Fruit fly (Drosophila melanogaster) whole organism, embryonic: Measurements from ENCODE around the gene mbc.

Experiments used
- C15 ChIP-seq: fragments of 200-800 bp; sonication (Bioruptor generic); IDR thresholded peaks from 3 replicates; pipeline ENCODE4 v1.3.6; 2022; ENCODE audit warnings: missing biosample characterization, missing genetic modification characterization
- CG10147 ChIP-seq: fragments of 200-800 bp; sonication (Bioruptor generic); optimal IDR thresholded peaks from 2 replicates; lab custom pipeline; 2019; ENCODE audit warnings: missing biosample characterization, mild to moderate bottlenecking, missing genetic modification characterization, moderate library complexity
- CG10274 ChIP-seq: fragments of 200-800 bp; sonication (Bioruptor generic); optimal IDR thresholded peaks from 3 replicates; lab custom pipeline; 2017; ENCODE audit warnings: missing biosample characterization, mild to moderate bottlenecking, missing genetic modification characterization
- CG10366 ChIP-seq: fragments of 200-800 bp; sonication (Bioruptor generic); IDR thresholded peaks from 2 replicates; pipeline ENCODE4 v1.3.6; 2022; ENCODE audit warnings: missing biosample characterization, missing genetic modification characterization
- CG10543 ChIP-seq: fragments of 200-800 bp; sonication (Bioruptor generic); optimal IDR thresholded peaks from 3 replicates; lab custom pipeline; 2017; ENCODE audit warnings: missing biosample characterization, mild to moderate bottlenecking, missing genetic modification characterization, moderate library complexity
- CG11085 ChIP-seq: fragments of 200-800 bp; sonication (Bioruptor generic); IDR thresholded peaks from 2 replicates; pipeline ENCODE4 v1.3.6; 2022; ENCODE audit warnings: missing biosample characterization, missing genetic modification characterization
- CG12236 ChIP-seq: fragments of 200-800 bp; sonication (Bioruptor generic); optimal IDR thresholded peaks from 2 replicates; lab custom pipeline; 2016; ENCODE audit warnings: missing biosample characterization, missing genetic modification characterization
- CG17385 ChIP-seq: fragments of 200-800 bp; sonication (Bioruptor generic); optimal IDR thresholded peaks from 3 replicates; lab custom pipeline; 2018; ENCODE audit warnings: missing biosample characterization, mild to moderate bottlenecking, missing genetic modification characterization
- CG18619 ChIP-seq: fragments of 200-800 bp; sonication (Bioruptor generic); optimal IDR thresholded peaks from 3 replicates; lab custom pipeline; 2017; ENCODE audit warnings: missing biosample characterization, mild to moderate bottlenecking, missing genetic modification characterization
- CG18764 ChIP-seq: fragments of 200-800 bp; sonication (Bioruptor generic); optimal IDR thresholded peaks from 3 replicates; lab custom pipeline; 2016; ENCODE audit warnings: missing biosample characterization, missing genetic modification characterization
- CG32532 ChIP-seq: fragments of 200-800 bp; sonication (Bioruptor generic); IDR thresholded peaks from 2 replicates; pipeline ENCODE4 v1.3.6; 2022; ENCODE audit warnings: missing biosample characterization, missing genetic modification characterization
- CG43689 ChIP-seq: fragments of 200-800 bp; sonication (Bioruptor generic); IDR thresholded peaks from 2 replicates; pipeline ENCODE4 v1.3.6; 2022; ENCODE audit warnings: missing biosample characterization, missing genetic modification characterization
- CG4707 ChIP-seq: fragments of 200-800 bp; sonication (Bioruptor generic); optimal IDR thresholded peaks from 2 replicates; lab custom pipeline; 2018; ENCODE audit warnings: missing biosample characterization, mild to moderate bottlenecking, missing genetic modification characterization, moderate library complexity
- CG6254 ChIP-seq: fragments of 200-800 bp; sonication (Bioruptor generic); optimal IDR thresholded peaks from 3 replicates; lab custom pipeline; 2017; ENCODE audit warnings: mild to moderate bottlenecking, missing biosample characterization, missing genetic modification reagents, missing genetic modification characterization
- CG8359 ChIP-seq: fragments of 200-800 bp; sonication (Bioruptor generic); optimal IDR thresholded peaks from 2 replicates; lab custom pipeline; 2017; ENCODE audit warnings: missing biosample characterization, mild to moderate bottlenecking, missing genetic modification characterization, borderline replicate concordance
- CG8388 ChIP-seq: fragments of 200-800 bp; sonication (Bioruptor generic); optimal IDR thresholded peaks from 2 replicates; lab custom pipeline; 2019; ENCODE audit warnings: missing biosample characterization, mild to moderate bottlenecking, missing genetic modification characterization, moderate library complexity
- CG8478 ChIP-seq: fragments of >200 bp; optimal IDR thresholded peaks from 2 replicates; lab custom pipeline; 2018
- D19A ChIP-seq: fragments of 200-800 bp; optimal IDR thresholded peaks from 3 replicates; lab custom pipeline; 2019; ENCODE audit warnings: missing biosample characterization, mild to moderate bottlenecking, missing genetic modification characterization, moderate library complexity
- ERR ChIP-seq: fragments of 200-800 bp; sonication (Bioruptor generic); optimal IDR thresholded peaks from 2 replicates; lab custom pipeline; 2016; ENCODE audit warnings: missing biosample characterization, missing genetic modification characterization
- HLH3B ChIP-seq: fragments of 200-800 bp; sonication (Bioruptor generic); IDR thresholded peaks from 2 replicates; pipeline ENCODE4 v1.3.6; 2022; ENCODE audit warnings: missing biosample characterization, missing genetic modification characterization
- Lim3 ChIP-seq: fragments of 200-800 bp; sonication (Bioruptor generic); IDR thresholded peaks from 2 replicates; pipeline ENCODE4 v1.3.6; 2022; ENCODE audit warnings: missing biosample characterization, missing genetic modification characterization
- Mes4 ChIP-seq: fragments of 200-800 bp; sonication (Bioruptor generic); optimal IDR thresholded peaks from 2 replicates; lab custom pipeline; 2016; ENCODE audit warnings: missing biosample characterization, missing genetic modification characterization
- NK7.1 ChIP-seq: fragments of 200-800 bp; sonication (Bioruptor generic); optimal IDR thresholded peaks from 3 replicates; lab custom pipeline; 2016; ENCODE audit warnings: missing biosample characterization, missing genetic modification characterization
- Rx ChIP-seq: fragments of 200-800 bp; sonication (Bioruptor generic); IDR thresholded peaks from 2 replicates; pipeline ENCODE4 v1.3.6; 2022; ENCODE audit warnings: missing biosample characterization, missing genetic modification characterization
- ab ChIP-seq: fragments of 200-800 bp; sonication (Bioruptor generic); optimal IDR thresholded peaks from 2 replicates; lab custom pipeline; 2016; ENCODE audit warnings: missing biosample characterization, missing genetic modification characterization
- ato ChIP-seq: fragments of 200-800 bp; sonication (Bioruptor generic); IDR thresholded peaks from 2 replicates; pipeline ENCODE4 v1.3.6; 2022; ENCODE audit warnings: missing biosample characterization, missing genetic modification characterization; ENCODE audit not compliant: partially characterized antibody
- az2 ChIP-seq: fragments of 200-800 bp; sonication (Bioruptor generic); optimal IDR thresholded peaks from 3 replicates; lab custom pipeline; 2016; ENCODE audit warnings: missing biosample characterization, missing genetic modification characterization
- bab2 ChIP-seq: fragments of 200-800 bp; sonication (Bioruptor generic); optimal IDR thresholded peaks from 2 replicates; lab custom pipeline; 2016; ENCODE audit warnings: missing biosample characterization, missing genetic modification characterization
- br ChIP-seq: fragments of >200 bp; optimal IDR thresholded peaks from 2 replicates; lab custom pipeline; 2017
- cato ChIP-seq: fragments of 200-800 bp; sonication (Bioruptor generic); optimal IDR thresholded peaks from 2 replicates; lab custom pipeline; 2016; ENCODE audit warnings: missing biosample characterization, missing genetic modification characterization, borderline replicate concordance
- caup ChIP-seq: fragments of 200-800 bp; sonication (Bioruptor generic); optimal IDR thresholded peaks from 3 replicates; lab custom pipeline; 2017; ENCODE audit warnings: missing biosample characterization, mild to moderate bottlenecking, missing genetic modification characterization, moderate library complexity; ENCODE audit not compliant: severe bottlenecking
- chif ChIP-seq, 2 experiments: fragments of 200-800 bp; sonication (Bioruptor generic); optimal IDR thresholded peaks; 3 replicates each; lab custom pipeline; 2016; ENCODE audit warnings: missing biosample characterization in 2 of 2, missing genetic modification characterization in 2 of 2
- crc ChIP-seq: fragments of 200-800 bp; sonication (Bioruptor generic); optimal IDR thresholded peaks from 2 replicates; lab custom pipeline; 2016; ENCODE audit warnings: missing biosample characterization, missing genetic modification characterization
- dati ChIP-seq: fragments of 200-800 bp; sonication (Bioruptor generic); IDR thresholded peaks from 2 replicates; pipeline ENCODE4 v1.3.6; 2022; ENCODE audit warnings: missing biosample characterization, missing genetic modification characterization
- disco-r ChIP-seq: fragments of 200-800 bp; sonication (Bioruptor generic); optimal IDR thresholded peaks from 2 replicates; lab custom pipeline; 2016; ENCODE audit warnings: missing biosample characterization, missing genetic modification characterization
- dm ChIP-seq: fragments of 200-800 bp; sonication (Bioruptor generic); optimal IDR thresholded peaks from 3 replicates; lab custom pipeline; 2016; ENCODE audit warnings: missing biosample characterization, missing genetic modification characterization
- eyg ChIP-seq: fragments of 200-800 bp; sonication (Bioruptor generic); optimal IDR thresholded peaks from 3 replicates; lab custom pipeline; 2016; ENCODE audit warnings: missing biosample characterization, missing genetic modification characterization
- fd102C ChIP-seq: fragments of 200-800 bp; sonication (Bioruptor generic); optimal IDR thresholded peaks from 2 replicates; lab custom pipeline; 2018; ENCODE audit warnings: missing biosample characterization, mild to moderate bottlenecking, missing genetic modification characterization, moderate library complexity
- gcm2 ChIP-seq: fragments of 200-800 bp; sonication (Bioruptor generic); optimal IDR thresholded peaks from 2 replicates; lab custom pipeline; 2016; ENCODE audit warnings: missing biosample characterization, missing genetic modification characterization
- gro ChIP-seq: fragments of 200-800 bp; sonication (Bioruptor generic); optimal IDR thresholded peaks from 2 replicates; lab custom pipeline; 2016; ENCODE audit warnings: missing biosample characterization, missing genetic modification characterization
- kah ChIP-seq: fragments of 200-800 bp; sonication (Bioruptor generic); optimal IDR thresholded peaks from 2 replicates; lab custom pipeline; 2018; ENCODE audit warnings: missing biosample characterization, mild to moderate bottlenecking, missing genetic modification characterization
- klu ChIP-seq: fragments of 200-800 bp; sonication (Bioruptor generic); IDR thresholded peaks from 2 replicates; pipeline ENCODE4 v1.3.6; 2022; ENCODE audit warnings: missing biosample characterization, missing genetic modification characterization
- lilli ChIP-seq: fragments of 200-800 bp; sonication (Bioruptor generic); optimal IDR thresholded peaks from 3 replicates; lab custom pipeline; 2016; ENCODE audit warnings: missing biosample characterization, missing genetic modification characterization
- mam ChIP-seq: fragments of 200-800 bp; sonication (Bioruptor generic); optimal IDR thresholded peaks from 3 replicates; lab custom pipeline; 2016; ENCODE audit warnings: missing biosample characterization, missing genetic modification characterization
- mirr ChIP-seq: fragments of 200-800 bp; sonication (Bioruptor generic); optimal IDR thresholded peaks from 3 replicates; lab custom pipeline; 2018; ENCODE audit warnings: missing biosample characterization, mild to moderate bottlenecking, missing genetic modification characterization
- schlank ChIP-seq: fragments of 200-800 bp; sonication (Bioruptor generic); optimal IDR thresholded peaks from 2 replicates; lab custom pipeline; 2018; ENCODE audit warnings: missing biosample characterization, mild to moderate bottlenecking, missing genetic modification characterization
- seq ChIP-seq: fragments of 200-800 bp; sonication (Bioruptor generic); IDR thresholded peaks from 2 replicates; pipeline ENCODE4 v1.3.6; 2022; ENCODE audit warnings: missing biosample characterization, missing genetic modification characterization
- sim ChIP-seq: fragments of 200-800 bp; sonication (Bioruptor generic); IDR thresholded peaks from 2 replicates; pipeline ENCODE4 v1.3.6; 2022; ENCODE audit warnings: missing biosample characterization, missing genetic modification characterization
- tgo ChIP-seq: fragments of 200-800 bp; sonication (Bioruptor generic); IDR thresholded peaks from 3 replicates; pipeline ENCODE4 v1.3.6; 2022; ENCODE audit warnings: missing biosample characterization, missing genetic modification characterization
- tup ChIP-seq: fragments of 200-800 bp; sonication (Bioruptor generic); optimal IDR thresholded peaks from 2 replicates; lab custom pipeline; 2016; ENCODE audit warnings: missing biosample characterization, mild to moderate bottlenecking, missing genetic modification characterization, moderate library complexity
- wor ChIP-seq: fragments of 200-800 bp; sonication (Bioruptor generic); IDR thresholded peaks from 2 replicates; pipeline ENCODE4 v1.3.6; 2022; ENCODE audit warnings: missing biosample characterization, missing genetic modification characterization
- yki ChIP-seq: fragments of >200 bp; optimal IDR thresholded peaks from 3 replicates; lab custom pipeline; 2018
- zen2 ChIP-seq: fragments of 200-800 bp; sonication (Bioruptor generic); IDR thresholded peaks from 3 replicates; pipeline ENCODE4 v1.3.6; 2022; ENCODE audit warnings: missing biosample characterization, missing genetic modification characterization; ENCODE audit not compliant: partially characterized antibody

mbc gene

dm6 chr3R:23752728-23753127, 28.8 kb upstream of the mbc start, which contains the start of the genes RanBP3 and Rpt5 (continued):
- TF ChIP-seq CG10543 (GFP tag; lab: Kevin White, UChicago): no peak
- no peak for TF ChIP-seq ab
- TF ChIP-seq wor (GFP tag; lab: Robert Waterston, UW): no peak
- no peak for TF ChIP-seq CG10274 (GFP tag; lab: Kevin White, UChicago)
- no peak for TF ChIP-seq sim (GFP tag; lab: Robert Waterston, UW)
- TF ChIP-seq CG10147 (GFP tag; lab: Kevin White, UChicago): peak; percentile 10
- TF ChIP-seq zen2 (GFP tag; lab: Robert Waterston, UW): peak; percentile 76
- no peak for TF ChIP-seq D19A (tag; lab: Kevin White, UChicago)
- TF ChIP-seq HLH3B (GFP tag; lab: Robert Waterston, UW): no peak
- TF ChIP-seq ato (GFP tag; lab: Robert Waterston, UW): peak; percentile 75
- TF ChIP-seq C15: no peak
- no peak for TF ChIP-seq seq
- TF ChIP-seq yki (lab: Kevin White, UChicago): no peak
- no peak for TF ChIP-seq CG6254
- TF ChIP-seq CG4707 (GFP tag; lab: Kevin White, UChicago): peak; percentile 31
- no peak for TF ChIP-seq tgo (GFP tag; lab: Robert Waterston, UW)
- no peak for TF ChIP-seq dati (GFP tag; lab: Robert Waterston, UW)
- TF ChIP-seq CG8359: no peak
- no peak for TF ChIP-seq CG12236 (GFP tag; lab: Kevin White, UChicago)
- TF ChIP-seq schlank (tag; lab: Kevin White, UChicago): no peak
- TF ChIP-seq mirr (GFP tag; lab: Kevin White, UChicago): peak; percentile 44
- TF ChIP-seq chif (GFP tag; optimal IDR thresholded peaks at IDR 0.05; lab: Kevin White, UChicago): no peak
- peak; percentile 29 for TF ChIP-seq CG10366 (GFP tag; lab: Robert Waterston, UW)
- no peak for TF ChIP-seq CG17385 (GFP tag; lab: Kevin White, UChicago)
- TF ChIP-seq CG8478 (lab: Kevin White, UChicago): no peak
- peak; percentile 73 for TF ChIP-seq mam (GFP tag; lab: Kevin White, UChicago)
- TF ChIP-seq Lim3: no peak
- TF ChIP-seq bab2 (GFP tag; lab: Kevin White, UChicago): peak; percentile 21
- TF ChIP-seq tup (GFP tag; lab: Kevin White, UChicago): no peak
- TF ChIP-seq Mes4 (GFP tag; lab: Kevin White, UChicago): peak; percentile 9
- TF ChIP-seq CG18619 (GFP tag; lab: Kevin White, UChicago): peak; percentile 24
- peak; percentile 77 for TF ChIP-seq lilli
- no peak for TF ChIP-seq Rx
- TF ChIP-seq caup (GFP tag; lab: Kevin White, UChicago): peak; percentile 75
- TF ChIP-seq dm (GFP tag; lab: Kevin White, UChicago): peak; percentile 58
- no peak for TF ChIP-seq disco-r (GFP tag; lab: Kevin White, UChicago)
- no peak for TF ChIP-seq crc (GFP tag; lab: Kevin White, UChicago)
- TF ChIP-seq br: no peak
- TF ChIP-seq cato (GFP tag; lab: Kevin White, UChicago): no peak
- TF ChIP-seq az2 (GFP tag; lab: Kevin White, UChicago): peak; percentile 10
- TF ChIP-seq gro (GFP tag; lab: Kevin White, UChicago): peak; percentile 70
- no peak for TF ChIP-seq CG43689 (GFP tag; lab: Robert Waterston, UW)
- TF ChIP-seq CG18764: no peak
- TF ChIP-seq gcm2 (GFP tag; lab: Kevin White, UChicago): peak; percentile 10
- peak; percentile 77 for TF ChIP-seq ERR
- no peak for TF ChIP-seq kah (GFP tag; lab: Kevin White, UChicago)
- no peak for TF ChIP-seq fd102C (GFP tag; lab: Kevin White, UChicago)
- TF ChIP-seq CG11085: peak; percentile 66
- no peak for TF ChIP-seq CG8388 (GFP tag; lab: Kevin White, UChicago)
- TF ChIP-seq eyg: peak; percentile 40
- TF ChIP-seq klu: no peak
- peak; percentile 41 for TF ChIP-seq NK7.1 (GFP tag; lab: Kevin White, UChicago)
- TF ChIP-seq CG32532: peak; percentile 60; the same call in 1 of the 2 replicates
